Worm (Caenorhabditis elegans) whole organism, L3 larva: Measurements from ENCODE around the gene cdc-25.2.

Experiments used
- ama-1 ChIP-seq: fragments of 150-350 bp; optimal IDR thresholded peaks from 2 replicates; lab custom pipeline; 2018
- ceh-9 ChIP-seq: sonication (generic microtip); optimal IDR thresholded peaks from 2 replicates; lab custom pipeline; 2018; ENCODE audit warnings: missing biosample characterization, missing genetic modification characterization
- fos-1 ChIP-seq: fragments of 150-350 bp; optimal IDR thresholded peaks from 2 replicates; lab custom pipeline; 2014; ENCODE audit warnings: missing biosample characterization, missing genetic modification characterization
- nfya-1 ChIP-seq: sonication (generic microtip); optimal IDR thresholded peaks from 2 replicates; lab custom pipeline; 2017; ENCODE audit warnings: missing genetic modification characterization, mild to moderate bottlenecking, missing compliant biosample characterization, antibody characterized with exemption, moderate library complexity; ENCODE audit not compliant: insufficient read depth
- pqm-1 ChIP-seq: fragments of 150-350 bp; optimal IDR thresholded peaks from 2 replicates; lab custom pipeline; 2017; ENCODE audit warnings: missing biosample characterization, missing genetic modification characterization, inconsistent platforms
- snpc-4 ChIP-seq: fragments of 150-350 bp; optimal IDR thresholded peaks from 2 replicates; lab custom pipeline; 2014; ENCODE audit warnings: missing biosample characterization, missing genetic modification characterization
- ztf-11 ChIP-seq: fragments of 150-350 bp; optimal IDR thresholded peaks from 2 replicates; lab custom pipeline; 2014; ENCODE audit warnings: missing biosample characterization, missing genetic modification characterization

DNA sequence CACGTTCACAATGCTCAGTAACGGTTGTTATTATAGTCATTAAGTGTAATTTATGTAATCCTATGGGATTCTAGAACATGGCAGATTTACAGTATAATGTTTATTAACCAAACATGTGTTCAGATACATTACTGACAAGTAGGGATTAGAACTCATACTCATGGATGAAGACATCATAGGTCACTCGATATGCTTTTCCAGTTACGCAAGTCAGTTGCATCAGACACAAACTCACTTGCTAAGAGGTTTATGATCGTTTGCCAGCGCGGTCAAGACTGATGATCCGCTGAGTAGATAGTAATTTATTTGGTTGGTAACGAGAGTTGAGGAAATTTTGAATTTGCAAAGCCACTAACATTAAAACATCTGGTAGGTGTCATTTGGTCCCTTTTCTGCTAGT, 7.7 kb downstream of the cdc-25.2 start:
- TF ChIP-seq fos-1 (tag; lab: Kevin White, UChicago): no peak
- TF ChIP-seq ztf-11 (tag; lab: Kevin White, UChicago): no peak
- TF ChIP-seq ama-1 (lab: Kevin White, UChicago): no peak
- no peak for TF ChIP-seq snpc-4 (tag; lab: Kevin White, UChicago)
- TF ChIP-seq nfya-1: no peak
- TF ChIP-seq ceh-9 (tag; lab: Kevin White, UChicago): no peak
- no peak for TF ChIP-seq pqm-1
